Fruit fly (Drosophila melanogaster) whole organism, embryonic: ENCODE data around the gene Tm1.
A peak's percentile ranks its signal among the peaks of the same experiment; 100 is the strongest.

Source experiments
- Asciz ChIP-seq: fragments of 200-800 bp; sonication (Bioruptor generic); optimal IDR thresholded peaks from 2 replicates; lab custom pipeline; 2017; ENCODE audit warnings: missing biosample characterization, mild to moderate bottlenecking, missing genetic modification characterization, missing genetic modification reagents
- Atf-2 ChIP-seq: fragments of 200-800 bp; sonication (Bioruptor generic); optimal IDR thresholded peaks from 2 replicates; lab custom pipeline; 2016; ENCODE audit warnings: missing biosample characterization, missing genetic modification characterization
- Bgb ChIP-seq: fragments of 200-800 bp; sonication (Bioruptor generic); IDR thresholded peaks from 2 replicates; pipeline ENCODE4 v1.3.6; 2022; ENCODE audit warnings: missing biosample characterization, missing genetic modification characterization; ENCODE audit not compliant: partially characterized antibody
- BtbVII ChIP-seq: fragments of 200-800 bp; sonication (Bioruptor generic); optimal IDR thresholded peaks from 3 replicates; lab custom pipeline; 2017; ENCODE audit warnings: missing biosample characterization, mild to moderate bottlenecking, missing genetic modification characterization
- CG11093 ChIP-seq: fragments of 200-800 bp; sonication (Bioruptor generic); IDR thresholded peaks from 3 replicates; pipeline ENCODE4 v1.3.6; 2022; ENCODE audit warnings: missing biosample characterization, missing genetic modification characterization
- CG11456 ChIP-seq: fragments of 200-800 bp; sonication (Bioruptor generic); IDR thresholded peaks from 3 replicates; pipeline ENCODE4 v1.3.6; 2022; ENCODE audit warnings: missing biosample characterization, missing genetic modification characterization
- CG11560 ChIP-seq: fragments of 200-800 bp; sonication (Bioruptor generic); IDR thresholded peaks from 3 replicates; pipeline ENCODE4 v1.3.6; 2022; ENCODE audit warnings: missing biosample characterization, missing genetic modification characterization
- CG13424 ChIP-seq: fragments of 200-800 bp; sonication (Bioruptor generic); optimal IDR thresholded peaks from 2 replicates; lab custom pipeline; 2019; ENCODE audit warnings: missing biosample characterization, mild to moderate bottlenecking, missing genetic modification characterization, moderate library complexity
- CG14710 ChIP-seq: fragments of 200-800 bp; sonication (Bioruptor generic); optimal IDR thresholded peaks from 3 replicates; lab custom pipeline; 2019; ENCODE audit warnings: missing biosample characterization, mild to moderate bottlenecking, missing genetic modification characterization, moderate library complexity
- CG1603 ChIP-seq: fragments of 200-800 bp; sonication (Bioruptor generic); optimal IDR thresholded peaks from 2 replicates; lab custom pipeline; 2019; ENCODE audit warnings: missing biosample characterization, mild to moderate bottlenecking, missing genetic modification characterization, moderate library complexity
- CG17328 ChIP-seq: fragments of 200-800 bp; sonication (Bioruptor generic); IDR thresholded peaks from 2 replicates; pipeline ENCODE4 v1.3.6; 2022; ENCODE audit warnings: missing biosample characterization, missing genetic modification characterization
- CG17359 ChIP-seq: fragments of 200-800 bp; sonication (Bioruptor generic); optimal IDR thresholded peaks from 3 replicates; lab custom pipeline; 2018; ENCODE audit warnings: missing biosample characterization, mild to moderate bottlenecking, missing genetic modification characterization, moderate library complexity
- CG17829 ChIP-seq: fragments of 200-800 bp; optimal IDR thresholded peaks from 2 replicates; lab custom pipeline; 2019; ENCODE audit warnings: missing biosample characterization, mild to moderate bottlenecking, missing genetic modification characterization, moderate library complexity
- CG18764 ChIP-seq: fragments of 200-800 bp; sonication (Bioruptor generic); optimal IDR thresholded peaks from 3 replicates; lab custom pipeline; 2016; ENCODE audit warnings: missing biosample characterization, missing genetic modification characterization
- CG2202 ChIP-seq: fragments of 200-800 bp; sonication (Bioruptor generic); optimal IDR thresholded peaks from 2 replicates; lab custom pipeline; 2018; ENCODE audit warnings: missing biosample characterization, mild to moderate bottlenecking, missing genetic modification characterization
- CG2889 ChIP-seq: fragments of 200-800 bp; sonication (Bioruptor generic); IDR thresholded peaks from 3 replicates; pipeline ENCODE4 v1.3.6; 2022; ENCODE audit warnings: missing biosample characterization, missing genetic modification characterization
- CG3407 ChIP-seq: fragments of 200-800 bp; sonication (Bioruptor generic); optimal IDR thresholded peaks from 2 replicates; lab custom pipeline; 2018; ENCODE audit warnings: missing biosample characterization, mild to moderate bottlenecking, missing genetic modification characterization
- CG34422 ChIP-seq: fragments of 200-800 bp; sonication (Bioruptor generic); IDR thresholded peaks from 3 replicates; pipeline ENCODE4 v1.3.6; 2022; ENCODE audit warnings: missing biosample characterization, missing genetic modification characterization
- CG3838 ChIP-seq: fragments of 200-800 bp; sonication (Bioruptor generic); optimal IDR thresholded peaks from 3 replicates; lab custom pipeline; 2016; ENCODE audit warnings: missing biosample characterization, missing genetic modification characterization
- CG3995 ChIP-seq: fragments of 200-800 bp; sonication (Bioruptor generic); optimal IDR thresholded peaks from 3 replicates; lab custom pipeline; 2016; ENCODE audit warnings: missing biosample characterization, missing genetic modification characterization
- CG4328 ChIP-seq: fragments of 200-800 bp; sonication (Bioruptor generic); optimal IDR thresholded peaks from 3 replicates; lab custom pipeline; 2017; ENCODE audit warnings: missing biosample characterization, missing genetic modification reagents, missing genetic modification characterization
- CG4730 ChIP-seq: fragments of 200-800 bp; sonication (Bioruptor generic); IDR thresholded peaks from 2 replicates; pipeline ENCODE4 v1.3.6; 2022; ENCODE audit warnings: missing biosample characterization, missing genetic modification characterization
- CG7928 ChIP-seq: fragments of 200-800 bp; sonication (Bioruptor generic); optimal IDR thresholded peaks from 2 replicates; lab custom pipeline; 2017; ENCODE audit warnings: missing biosample characterization, mild to moderate bottlenecking, missing genetic modification characterization
- CG8089 ChIP-seq: fragments of 200-800 bp; sonication (Bioruptor generic); optimal IDR thresholded peaks from 3 replicates; lab custom pipeline; 2016; ENCODE audit warnings: missing biosample characterization, missing genetic modification characterization
- CG9437 ChIP-seq: fragments of 200-800 bp; sonication (Bioruptor generic); optimal IDR thresholded peaks from 2 replicates; lab custom pipeline; 2018; ENCODE audit warnings: missing biosample characterization, mild to moderate bottlenecking, missing genetic modification characterization
- CG9797 ChIP-seq: fragments of 200-800 bp; sonication (Bioruptor generic); optimal IDR thresholded peaks from 3 replicates; lab custom pipeline; 2018; ENCODE audit warnings: missing biosample characterization, mild to moderate bottlenecking, missing genetic modification characterization
- Dfd ChIP-seq, 2 experiments: fragments of >200 bp; optimal IDR thresholded peaks; 2 replicates each; lab custom pipeline; 2017; ENCODE audit warnings: missing biosample characterization in 2 of 2, missing genetic modification characterization in 2 of 2
- Gug ChIP-seq: fragments of 200-800 bp; sonication (Bioruptor generic); IDR thresholded peaks from 4 replicates; pipeline ENCODE4 v1.3.6; 2022; ENCODE audit warnings: missing biosample characterization, missing genetic modification characterization
- HHEX ChIP-seq: fragments of 200-800 bp; sonication (Bioruptor generic); optimal IDR thresholded peaks from 3 replicates; lab custom pipeline; 2017; ENCODE audit warnings: missing biosample characterization, mild to moderate bottlenecking, missing genetic modification characterization, missing genetic modification reagents
- Jarid2 ChIP-seq: fragments of 200-800 bp; sonication (Bioruptor generic); optimal IDR thresholded peaks from 3 replicates; lab custom pipeline; 2017; ENCODE audit warnings: mild to moderate bottlenecking, missing biosample characterization, missing genetic modification reagents, missing genetic modification characterization
- Lim3 ChIP-seq: fragments of 200-800 bp; sonication (Bioruptor generic); IDR thresholded peaks from 2 replicates; pipeline ENCODE4 v1.3.6; 2022; ENCODE audit warnings: missing biosample characterization, missing genetic modification characterization
- Meics ChIP-seq: fragments of 200-800 bp; sonication (Bioruptor generic); optimal IDR thresholded peaks from 2 replicates; lab custom pipeline; 2017; ENCODE audit warnings: missing biosample characterization, mild to moderate bottlenecking, missing genetic modification characterization
- Mrtf ChIP-seq: fragments of 200-800 bp; sonication (Bioruptor generic); IDR thresholded peaks from 3 replicates; pipeline ENCODE4 v1.3.6; 2022; ENCODE audit warnings: missing biosample characterization, missing genetic modification characterization
- NK7.1 ChIP-seq: fragments of 200-800 bp; sonication (Bioruptor generic); optimal IDR thresholded peaks from 3 replicates; lab custom pipeline; 2016; ENCODE audit warnings: missing biosample characterization, missing genetic modification characterization
- Xbp1 ChIP-seq: fragments of 200-800 bp; sonication (Bioruptor generic); optimal IDR thresholded peaks from 3 replicates; lab custom pipeline; 2016; ENCODE audit warnings: missing biosample characterization, mild to moderate bottlenecking, missing genetic modification characterization
- ac ChIP-seq: fragments of 200-800 bp; sonication (Bioruptor generic); optimal IDR thresholded peaks from 3 replicates; lab custom pipeline; 2017; ENCODE audit warnings: missing biosample characterization, mild to moderate bottlenecking, missing genetic modification characterization
- chn ChIP-seq: fragments of 200-800 bp; sonication (Bioruptor generic); optimal IDR thresholded peaks from 2 replicates; lab custom pipeline; 2016; ENCODE audit warnings: missing biosample characterization, missing genetic modification characterization
- dysf ChIP-seq: fragments of 200-800 bp; sonication (Bioruptor generic); IDR thresholded peaks from 3 replicates; pipeline ENCODE4 v1.3.6; 2022; ENCODE audit warnings: missing biosample characterization, missing genetic modification characterization
- eve ChIP-seq, 2 experiments: fragments of >200 bp; optimal IDR thresholded peaks; 2 replicates each; lab custom pipeline; 2017; ENCODE audit warnings: missing biosample characterization in 2 of 2, missing genetic modification characterization in 2 of 2
- gcm2 ChIP-seq: fragments of 200-800 bp; sonication (Bioruptor generic); optimal IDR thresholded peaks from 2 replicates; lab custom pipeline; 2016; ENCODE audit warnings: missing biosample characterization, missing genetic modification characterization
- grau ChIP-seq: fragments of 200-800 bp; optimal IDR thresholded peaks from 3 replicates; lab custom pipeline; 2019; ENCODE audit warnings: missing biosample characterization, mild to moderate bottlenecking, missing genetic modification characterization, moderate library complexity
- grn ChIP-seq: fragments of 200-800 bp; sonication (Bioruptor generic); optimal IDR thresholded peaks from 3 replicates; lab custom pipeline; 2017; ENCODE audit warnings: missing biosample characterization, missing genetic modification characterization
- gsb ChIP-seq: fragments of 200-800 bp; sonication (Bioruptor generic); IDR thresholded peaks from 2 replicates; pipeline ENCODE4 v1.3.6; 2022; ENCODE audit warnings: missing biosample characterization, missing genetic modification characterization
- hth ChIP-seq: fragments of >200 bp; optimal IDR thresholded peaks from 2 replicates; lab custom pipeline; 2017; ENCODE audit warnings: inconsistent platforms
- jing ChIP-seq: fragments of 200-800 bp; sonication (Bioruptor generic); optimal IDR thresholded peaks from 2 replicates; lab custom pipeline; 2018; ENCODE audit warnings: missing biosample characterization, mild to moderate bottlenecking, missing genetic modification characterization
- org-1 ChIP-seq: fragments of 200-800 bp; sonication (Bioruptor generic); optimal IDR thresholded peaks from 2 replicates; lab custom pipeline; 2017; ENCODE audit warnings: missing biosample characterization, missing genetic modification characterization
- pb ChIP-seq: fragments of 200-800 bp; sonication (Bioruptor generic); optimal IDR thresholded peaks from 3 replicates; lab custom pipeline; 2016; ENCODE audit warnings: missing biosample characterization, missing genetic modification characterization
- slp2 ChIP-seq: fragments of 200-800 bp; sonication (Bioruptor generic); optimal IDR thresholded peaks from 2 replicates; lab custom pipeline; 2016; ENCODE audit warnings: missing biosample characterization, missing genetic modification characterization
- sr ChIP-seq: fragments of 200-800 bp; sonication (Bioruptor generic); IDR thresholded peaks from 3 replicates; pipeline ENCODE4 v1.3.6; 2022; ENCODE audit warnings: missing biosample characterization, missing genetic modification characterization
- toy ChIP-seq: fragments of 200-800 bp; sonication (Bioruptor generic); IDR thresholded peaks from 2 replicates; pipeline ENCODE4 v1.3.6; 2022; ENCODE audit warnings: missing biosample characterization, missing genetic modification characterization
- twi ChIP-seq: fragments of 200-800 bp; optimal IDR thresholded peaks from 2 replicates; lab custom pipeline; 2019; ENCODE audit warnings: missing biosample characterization, mild to moderate bottlenecking, missing genetic modification characterization, moderate library complexity
- wor ChIP-seq: fragments of 200-800 bp; sonication (Bioruptor generic); IDR thresholded peaks from 2 replicates; pipeline ENCODE4 v1.3.6; 2022; ENCODE audit warnings: missing biosample characterization, missing genetic modification characterization
- zen ChIP-seq: fragments of 200-800 bp; sonication (Bioruptor generic); optimal IDR thresholded peaks from 3 replicates; lab custom pipeline; 2018; ENCODE audit warnings: missing biosample characterization, mild to moderate bottlenecking, missing genetic modification characterization, moderate library complexity

The Tm1 gene

dm6 chr3R:15350993-15351426 is 73.0 kb downstream of the Tm1 start, which contains the start of the genes Trs33 and Tmtc4 (continued):
- TF ChIP-seq CG17359 (tag; lab: Kevin White, UChicago) = peak; percentile 28
- no peak for TF ChIP-seq Dfd (GFP tag; optimal IDR thresholded peaks at IDR 0.05; lab: Kevin White, UChicago)
- TF ChIP-seq twi (tag; lab: Kevin White, UChicago) = peak; percentile 44
- TF ChIP-seq CG11560 (tag; lab: Robert Waterston, UW) = no peak
- TF ChIP-seq CG1603 (tag; lab: Kevin White, UChicago) = peak; percentile 43
- no peak for TF ChIP-seq CG3995
- TF ChIP-seq Mrtf (GFP tag; lab: Robert Waterston, UW) = no peak
- TF ChIP-seq BtbVII (GFP tag; lab: Kevin White, UChicago) = peak; percentile 7
- TF ChIP-seq CG11456 (GFP tag; lab: Robert Waterston, UW) = no peak
- TF ChIP-seq chn (GFP tag; lab: Kevin White, UChicago) = no peak
- TF ChIP-seq zen = no peak
- no peak for TF ChIP-seq CG18764
- no peak for TF ChIP-seq CG2202 (tag; lab: Kevin White, UChicago)
- TF ChIP-seq NK7.1 (GFP tag; lab: Kevin White, UChicago) = no peak
- no peak for TF ChIP-seq CG8089 (GFP tag; lab: Kevin White, UChicago)
- no peak for TF ChIP-seq CG3407 (GFP tag; lab: Kevin White, UChicago)
- TF ChIP-seq hth = no peak
- no peak for TF ChIP-seq dysf
- TF ChIP-seq HHEX (GFP tag; lab: Kevin White, UChicago) = no peak
- TF ChIP-seq CG7928 = no peak
- no peak for TF ChIP-seq CG11093 (GFP tag; lab: Robert Waterston, UW)
- TF ChIP-seq CG3838 (GFP tag; lab: Kevin White, UChicago) = no peak
- no peak for TF ChIP-seq Bgb (GFP tag; lab: Robert Waterston, UW)
- TF ChIP-seq CG17829 (tag; lab: Kevin White, UChicago) = peak; percentile 65
- TF ChIP-seq CG9797 = no peak
- no peak for TF ChIP-seq sr
- TF ChIP-seq grau = peak; percentile 49
- no peak for TF ChIP-seq CG4730 (GFP tag; lab: Robert Waterston, UW)
- no peak for TF ChIP-seq slp2 (GFP tag; lab: Kevin White, UChicago)
- no peak for TF ChIP-seq grn (GFP tag; lab: Kevin White, UChicago)
- TF ChIP-seq gsb = no peak
- TF ChIP-seq Asciz (GFP tag; lab: Kevin White, UChicago) = no peak
- peak; percentile 67 for TF ChIP-seq CG13424 (tag; lab: Kevin White, UChicago)
- no peak for TF ChIP-seq gcm2
- TF ChIP-seq CG34422 (GFP tag; lab: Robert Waterston, UW) = peak; percentile 29; the same call in 1 of the 3 replicates
- TF ChIP-seq Lim3 (GFP tag; lab: Robert Waterston, UW) = no peak
- peak; percentile 27 for TF ChIP-seq Xbp1
- TF ChIP-seq Jarid2 = no peak
- no peak for TF ChIP-seq ac
- no peak for TF ChIP-seq pb
- no peak for TF ChIP-seq toy (GFP tag; lab: Robert Waterston, UW)
- peak; percentile 62 for TF ChIP-seq CG14710 (tag; lab: Kevin White, UChicago)
- TF ChIP-seq CG2889 (GFP tag; lab: Robert Waterston, UW) = no peak
- no peak for TF ChIP-seq eve (GFP tag; optimal IDR thresholded peaks at IDR 0.05; lab: Kevin White, UChicago)
- TF ChIP-seq Gug (GFP tag; lab: Robert Waterston, UW) = no peak
- TF ChIP-seq Meics = peak; percentile 34
- TF ChIP-seq Atf-2 (GFP tag; lab: Kevin White, UChicago) = no peak
- no peak for TF ChIP-seq CG9437 (GFP tag; lab: Kevin White, UChicago)
- no peak for TF ChIP-seq org-1 (GFP tag; lab: Kevin White, UChicago)
- TF ChIP-seq CG17328 (GFP tag; lab: Robert Waterston, UW) = no peak
- TF ChIP-seq jing = no peak
- TF ChIP-seq CG4328 (GFP tag; lab: Kevin White, UChicago) = peak; percentile 29
- no peak for TF ChIP-seq wor (GFP tag; lab: Robert Waterston, UW)
